In genomic region chrX:13232406-13233195, dm6 we compare ENCODE assay signal across 1 fruit fly cellular context.
TF ChIP-seq lines count a peak whose summit lies in the region.

No protein-coding gene starts in this region.

TF ChIP-seq in whole organism, embryonic, 481 proteins besides CTCF, POLR2A, EP300 and RAD21 (continued from another document and continues in another):
- TF ChIP-seq CG1832 (GFP tag; optimal IDR thresholded peaks at IDR 0.05; lab: Kevin White, UChicago) (no peak), tap (tag; optimal IDR thresholded peaks at IDR 0.05; lab: Kevin White, UChicago) (peak; percentile 78), MESR4 (GFP tag; optimal IDR thresholded peaks at IDR 0.05; lab: Kevin White, UChicago) (no peak), Hmx (GFP tag; optimal IDR thresholded peaks at IDR 0.05; lab: Kevin White, UChicago) (no peak), mam (GFP tag; optimal IDR thresholded peaks at IDR 0.05; lab: Kevin White, UChicago) (peak; percentile 46), CG13894 (tag; optimal IDR thresholded peaks at IDR 0.05; lab: Kevin White, UChicago) (peak; percentile 22), Lpt (GFP tag; optimal IDR thresholded peaks at IDR 0.05; lab: Kevin White, UChicago) (no peak), CG10209 (GFP tag; optimal IDR thresholded peaks at IDR 0.05; lab: Kevin White, UChicago) (peak; percentile 72), Poxn (GFP tag; IDR thresholded peaks at IDR 0.05; lab: Robert Waterston, UW) (0 out of 2 replicates have a peak, but pooled peaks have one; percentile 21), CG31388 (GFP tag; optimal IDR thresholded peaks at IDR 0.05; lab: Kevin White, UChicago) (no peak), chm (GFP tag; IDR thresholded peaks at IDR 0.05; lab: Robert Waterston, UW) (peak; percentile 80), vvl (GFP tag; IDR thresholded peaks at IDR 0.05; lab: Robert Waterston, UW) (peak; percentile 88), Ravus (GFP tag; IDR thresholded peaks at IDR 0.05; lab: Robert Waterston, UW) (peak; percentile 34), HHEX (GFP tag; optimal IDR thresholded peaks at IDR 0.05; lab: Kevin White, UChicago) (peak; percentile 81), CG10654 (GFP tag; optimal IDR thresholded peaks at IDR 0.05; lab: Kevin White, UChicago) (peak; percentile 51), Elba2 (GFP tag; optimal IDR thresholded peaks at IDR 0.05; lab: Kevin White, UChicago) (no peak), Spps (tag; optimal IDR thresholded peaks at IDR 0.05; lab: Kevin White, UChicago) (no peak), Hr51 (GFP tag; optimal IDR thresholded peaks at IDR 0.05; lab: Kevin White, UChicago) (peak; percentile 49 to 77), CG10267 (tag; optimal IDR thresholded peaks at IDR 0.05; lab: Kevin White, UChicago) (peak; percentile 28), CG11093 (GFP tag; IDR thresholded peaks at IDR 0.05; lab: Robert Waterston, UW) (peak; percentile 24; the same call in 1 of the 3 replicates), Rfx (GFP tag; IDR thresholded peaks at IDR 0.05; lab: Robert Waterston, UW) (peak; percentile 79), Ets65A (GFP tag; lab: Kevin White, UChicago) (peak; percentile 97), CG2875 (GFP tag; optimal IDR thresholded peaks at IDR 0.05; lab: Kevin White, UChicago) (peak; percentile 59), CG12659 (GFP tag; optimal IDR thresholded peaks at IDR 0.05; lab: Kevin White, UChicago) (peak; percentile 74), sc (optimal IDR thresholded peaks at IDR 0.05; lab: Kevin White, UChicago) (no peak), sc (GFP tag; optimal IDR thresholded peaks at IDR 0.05; lab: Kevin White, UChicago) (peak; percentile 44), dysf (GFP tag; IDR thresholded peaks at IDR 0.05; lab: Robert Waterston, UW) (peak; percentile 85), ase (GFP tag; IDR thresholded peaks at IDR 0.05; lab: Robert Waterston, UW) (peak; percentile 83), CG3163 (GFP tag; optimal IDR thresholded peaks at IDR 0.05; lab: Kevin White, UChicago) (peak; percentile 35), CG7357 (GFP tag; IDR thresholded peaks at IDR 0.05; lab: Robert Waterston, UW) (peak; percentile 65), GATAe (GFP tag; conservative IDR thresholded peaks at IDR 0.05; lab: Robert Waterston, UW) (no peak; the same call in 1 of the 2 replicates), Pdp1 (GFP tag; optimal IDR thresholded peaks at IDR 0.05; lab: Kevin White, UChicago) (peak; percentile 65), nom (GFP tag; optimal IDR thresholded peaks at IDR 0.05; lab: Kevin White, UChicago) (no peak), CG17829 (tag; optimal IDR thresholded peaks at IDR 0.05; lab: Kevin White, UChicago) (peak; percentile 69), danr (GFP tag; IDR thresholded peaks at IDR 0.05; lab: Robert Waterston, UW) (peak; percentile 57; the same call in 1 of the 2 replicates), sob (GFP tag; IDR thresholded peaks at IDR 0.05; lab: Robert Waterston, UW) (peak; percentile 77), tup (GFP tag; optimal IDR thresholded peaks at IDR 0.05; lab: Kevin White, UChicago) (peak; percentile 63), chinmo (GFP tag; IDR thresholded peaks at IDR 0.05; lab: Robert Waterston, UW; ENCODE audit: partially characterized antibody) (0 out of 4 replicates have a peak, but pooled peaks have one; percentile 53), chn (GFP tag; optimal IDR thresholded peaks at IDR 0.05; lab: Kevin White, UChicago) (peak; percentile 44), ewg (GFP tag; optimal IDR thresholded peaks at IDR 0.05; lab: Kevin White, UChicago) (peak; percentile 48), CG33557 (GFP tag; optimal IDR thresholded peaks at IDR 0.05; lab: Kevin White, UChicago) (no peak), CG18011 (GFP tag; optimal IDR thresholded peaks at IDR 0.05; lab: Kevin White, UChicago) (peak; percentile 1), CG8765 (GFP tag; IDR thresholded peaks at IDR 0.05; lab: Robert Waterston, UW) (peak; percentile 36; the same call in 1 of the 2 replicates), Kr (GFP tag; optimal IDR thresholded peaks at IDR 0.05; lab: Kevin White, UChicago) (no peak), Nf-YA (GFP tag; IDR thresholded peaks at IDR 0.05; lab: Robert Waterston, UW) (peak; percentile 71), CG4617 (GFP tag; optimal IDR thresholded peaks at IDR 0.05; lab: Kevin White, UChicago; ENCODE audit: borderline replicate concordance) (peak; percentile 32), ara (GFP tag; IDR thresholded peaks at IDR 0.05; lab: Robert Waterston, UW) (peak; percentile 76), cad (GFP tag; optimal IDR thresholded peaks at IDR 0.05; lab: Kevin White, UChicago) (no peak), run (tag; optimal IDR thresholded peaks at IDR 0.05; lab: Kevin White, UChicago) (peak; percentile 32), zen2 (GFP tag; IDR thresholded peaks at IDR 0.05; lab: Robert Waterston, UW; ENCODE audit: partially characterized antibody) (no peak), lola (GFP tag; optimal IDR thresholded peaks at IDR 0.05; lab: Kevin White, UChicago) (peak in 1 of 3 experiments; percentile 45), CG11723 (GFP tag; optimal IDR thresholded peaks at IDR 0.05; lab: Kevin White, UChicago) (peak; percentile 51), Hr78 (GFP tag; optimal IDR thresholded peaks at IDR 0.05; lab: Kevin White, UChicago) (peak in 1 of 2 experiments; percentile 54), lov (optimal IDR thresholded peaks at IDR 0.05; lab: Kevin White, UChicago) (no peak), lov (GFP tag; IDR thresholded peaks at IDR 0.05; lab: Robert Waterston, UW) (0 out of 3 replicates have a peak, but pooled peaks have one; percentile 66), unpg (GFP tag; optimal IDR thresholded peaks at IDR 0.05; lab: Kevin White, UChicago) (peak; percentile 76), H2.0 (GFP tag; IDR thresholded peaks at IDR 0.05; lab: Robert Waterston, UW) (peak; percentile 83), CG34224 (GFP tag; IDR thresholded peaks at IDR 0.05; lab: Robert Waterston, UW; ENCODE audit: partially characterized antibody) (no peak), CG7372 (GFP tag; IDR thresholded peaks at IDR 0.05; lab: Robert Waterston, UW) (peak; percentile 74), CG32532 (GFP tag; IDR thresholded peaks at IDR 0.05; lab: Robert Waterston, UW) (peak; percentile 73), MTF-1 (GFP tag; optimal IDR thresholded peaks at IDR 0.05; lab: Kevin White, UChicago; ENCODE audit: borderline replicate concordance) (peak; percentile 15), CG31224 (GFP tag; IDR thresholded peaks at IDR 0.05; lab: Robert Waterston, UW) (peak; percentile 54), CG13287 (GFP tag; IDR thresholded peaks at IDR 0.05; lab: Robert Waterston, UW; ENCODE audit: partially characterized antibody) (no peak), CG1233 (GFP tag; optimal IDR thresholded peaks at IDR 0.05; lab: Kevin White, UChicago) (peak; percentile 44), CG12071 (GFP tag; optimal IDR thresholded peaks at IDR 0.05; lab: Kevin White, UChicago) (peak; percentile 58), CG6791 (GFP tag; IDR thresholded peaks at IDR 0.05; lab: Robert Waterston, UW; ENCODE audit: partially characterized antibody) (no peak), CG31365 (tag; optimal IDR thresholded peaks at IDR 0.05; lab: Kevin White, UChicago) (peak; percentile 19), CG14667 (GFP tag; IDR thresholded peaks at IDR 0.05; lab: Robert Waterston, UW) (peak; percentile 76), dan (GFP tag; IDR thresholded peaks at IDR 0.05; lab: Robert Waterston, UW) (peak; percentile 20; the same call in 1 of the 2 replicates), CG7839 (tag; optimal IDR thresholded peaks at IDR 0.05; lab: Kevin White, UChicago) (peak; percentile 77), prd (optimal IDR thresholded peaks at IDR 0.05; lab: Kevin White, UChicago) (no peak), prd (GFP tag; IDR thresholded peaks at IDR 0.05; lab: Robert Waterston, UW) (peak; percentile 83), exex (tag; optimal IDR thresholded peaks at IDR 0.05; lab: Kevin White, UChicago) (no peak), CG8089 (GFP tag; optimal IDR thresholded peaks at IDR 0.05; lab: Kevin White, UChicago) (peak; percentile 62), org-1 (GFP tag; optimal IDR thresholded peaks at IDR 0.05; lab: Kevin White, UChicago) (peak; percentile 75), rib (GFP tag; IDR thresholded peaks at IDR 0.05; lab: Robert Waterston, UW) (no peak), CG18599 (GFP tag; optimal IDR thresholded peaks at IDR 0.05; lab: Kevin White, UChicago) (peak; percentile 68), Vsx1 (GFP tag; optimal IDR thresholded peaks at IDR 0.05; lab: Kevin White, UChicago) (peak; percentile 66), CG9727 (GFP tag; optimal IDR thresholded peaks at IDR 0.05; lab: Kevin White, UChicago) (peak; percentile 66), sima (GFP tag; optimal IDR thresholded peaks at IDR 0.05; lab: Kevin White, UChicago) (no peak), NFAT (GFP tag; IDR thresholded peaks at IDR 0.05; lab: Robert Waterston, UW) (peak; percentile 53; the same call in 1 of the 2 replicates), CG9215 (GFP tag; IDR thresholded peaks at IDR 0.05; lab: Robert Waterston, UW) (peak; percentile 50; the same call in 1 of the 2 replicates), CG17328 (GFP tag; IDR thresholded peaks at IDR 0.05; lab: Robert Waterston, UW) (peak; percentile 80), CG6272 (GFP tag; IDR thresholded peaks at IDR 0.05; lab: Robert Waterston, UW) (peak; percentile 60), Sin3A (optimal IDR thresholded peaks at IDR 0.05; lab: Kevin White, UChicago) (no peak), pan (optimal IDR thresholded peaks at IDR 0.05; lab: Kevin White, UChicago) (no peak), pan (GFP tag; optimal IDR thresholded peaks at IDR 0.05 in 1 of 2, IDR thresholded peaks at IDR 0.05 in 1 of 2) (peak in 1 of 2 experiments; percentile 84), CG13296 (GFP tag; optimal IDR thresholded peaks at IDR 0.05; lab: Kevin White, UChicago) (peak; percentile 4), slp2 (GFP tag; optimal IDR thresholded peaks at IDR 0.05; lab: Kevin White, UChicago) (peak; percentile 33), CG15073 (GFP tag; optimal IDR thresholded peaks at IDR 0.05; lab: Kevin White, UChicago) (no peak), gfzf (GFP tag; optimal IDR thresholded peaks at IDR 0.05; lab: Kevin White, UChicago) (no peak), Ptx1 (GFP tag; IDR thresholded peaks at IDR 0.05; lab: Robert Waterston, UW) (peak; percentile 86), CG2678 (tag; optimal IDR thresholded peaks at IDR 0.05; lab: Kevin White, UChicago) (peak; percentile 80), yki (optimal IDR thresholded peaks at IDR 0.05; lab: Kevin White, UChicago) (no peak), CG4404 (GFP tag; IDR thresholded peaks at IDR 0.05; lab: Robert Waterston, UW) (peak; percentile 52; the same call in 1 of the 2 replicates), HmgD (GFP tag; optimal IDR thresholded peaks at IDR 0.05; lab: Kevin White, UChicago) (no peak), pum (GFP tag; optimal IDR thresholded peaks at IDR 0.05; lab: Kevin White, UChicago) (peak; percentile 68), CG33213 (GFP tag; optimal IDR thresholded peaks at IDR 0.05; lab: Kevin White, UChicago) (no peak), CG1602 (GFP tag; optimal IDR thresholded peaks at IDR 0.05; lab: Kevin White, UChicago) (peak; percentile 59), phol (tag; optimal IDR thresholded peaks at IDR 0.05; lab: Kevin White, UChicago) (peak; percentile 72), CkIIα-i1 (GFP tag; IDR thresholded peaks at IDR 0.05; lab: Robert Waterston, UW) (no peak), scrt (GFP tag; optimal IDR thresholded peaks at IDR 0.05; lab: Kevin White, UChicago) (peak; percentile 51), CG17361 (GFP tag; IDR thresholded peaks at IDR 0.05; lab: Robert Waterston, UW) (peak; percentile 88), sim (GFP tag; IDR thresholded peaks at IDR 0.05; lab: Robert Waterston, UW) (peak; percentile 52; the same call in 1 of the 2 replicates), E2f1 (GFP tag; IDR thresholded peaks at IDR 0.05; lab: Robert Waterston, UW) (peak; percentile 73), CG5245 (GFP tag; optimal IDR thresholded peaks at IDR 0.05; lab: Kevin White, UChicago) (peak; percentile 64), schlank (tag; optimal IDR thresholded peaks at IDR 0.05; lab: Kevin White, UChicago) (no peak), CG11085 (GFP tag; IDR thresholded peaks at IDR 0.05; lab: Robert Waterston, UW) (peak; percentile 28; the same call in 1 of the 2 replicates), zfh1 (GFP tag; IDR thresholded peaks at IDR 0.05; lab: Robert Waterston, UW) (peak; percentile 86), Ada2b (GFP tag; IDR thresholded peaks at IDR 0.05; lab: Robert Waterston, UW) (peak; percentile 84), CG6175 (GFP tag; IDR thresholded peaks at IDR 0.05; lab: Robert Waterston, UW) (peak; percentile 51; the same call in 1 of the 3 replicates), CG12769 (tag; optimal IDR thresholded peaks at IDR 0.05; lab: Kevin White, UChicago) (peak; percentile 88), gt (GFP tag; IDR thresholded peaks at IDR 0.05; lab: Robert Waterston, UW) (peak; percentile 47; the same call in 1 of the 2 replicates), CG4820 (GFP tag; optimal IDR thresholded peaks at IDR 0.05; lab: Kevin White, UChicago) (peak; percentile 62), Sox100B (GFP tag; optimal IDR thresholded peaks at IDR 0.05; lab: Kevin White, UChicago) (peak; percentile 50), CG3726 (GFP tag; IDR thresholded peaks at IDR 0.05; lab: Robert Waterston, UW) (peak; percentile 62; the same call in 1 of the 3 replicates), ERR (GFP tag; optimal IDR thresholded peaks at IDR 0.05; lab: Kevin White, UChicago) (peak; percentile 2), Neu2 (GFP tag; optimal IDR thresholded peaks at IDR 0.05; lab: Kevin White, UChicago; ENCODE audit: borderline replicate concordance) (no peak), Antp (GFP tag; optimal IDR thresholded peaks at IDR 0.05; lab: Kevin White, UChicago) (peak; percentile 76), CG1792 (GFP tag; optimal IDR thresholded peaks at IDR 0.05; lab: Kevin White, UChicago) (peak; percentile 52), corto (GFP tag; optimal IDR thresholded peaks at IDR 0.05; lab: Kevin White, UChicago) (no peak), zen (tag; optimal IDR thresholded peaks at IDR 0.05; lab: Kevin White, UChicago) (no peak), CG15269 (tag; optimal IDR thresholded peaks at IDR 0.05; lab: Kevin White, UChicago) (peak; percentile 80), PHDP (tag; optimal IDR thresholded peaks at IDR 0.05; lab: Kevin White, UChicago) (peak; percentile 62), D (optimal IDR thresholded peaks at IDR 0.05; lab: Kevin White, UChicago) (no peak), D (GFP tag; optimal IDR thresholded peaks at IDR 0.05; lab: Kevin White, UChicago) (peak; percentile 56), unc-4 (GFP tag; IDR thresholded peaks at IDR 0.05; lab: Robert Waterston, UW; ENCODE audit: partially characterized antibody) (no peak), CG6683 (GFP tag; optimal IDR thresholded peaks at IDR 0.05; lab: Kevin White, UChicago) (peak; percentile 44), sr (GFP tag; IDR thresholded peaks at IDR 0.05; lab: Robert Waterston, UW) (peak; percentile 55; the same call in 1 of the 3 replicates)
